Fruit fly (Drosophila melanogaster) whole organism: Measurements from ENCODE around the gene Dup99B.

Experiments
- CG8478 ChIP-seq: fragments of >200 bp; optimal IDR thresholded peaks from 2 replicates; lab custom pipeline; 2018; ENCODE audit warnings: inconsistent platforms
- Dll ChIP-seq: fragments of >200 bp; optimal IDR thresholded peaks from 2 replicates; lab custom pipeline; 2017
- EcR ChIP-seq, 2 experiments: fragments of >200 bp; optimal IDR thresholded peaks; 2 replicates each; lab custom pipeline; 2017; ENCODE audit warnings: missing biosample characterization in 2 of 2, missing genetic modification characterization in 2 of 2, missing genetic modification reagents in 2 of 2
- pan ChIP-seq: fragments of >200 bp; optimal IDR thresholded peaks from 2 replicates; lab custom pipeline; 2017
- psq ChIP-seq: fragments of >200 bp; optimal IDR thresholded peaks from 2 replicates; lab custom pipeline; 2017
- usp ChIP-seq: fragments of >200 bp; optimal IDR thresholded peaks from 2 replicates; lab custom pipeline; 2017; ENCODE audit warnings: missing biosample characterization, missing genetic modification characterization, mixed read lengths

Gene Dup99B

dm6 chr3R:29723048-29723656 lies 8.0 kb upstream of the Dup99B start, which contains the start of gene Pcd:
Gene Pcd (plus strand): TSS chr3R:29723163.
- TF ChIP-seq CG8478 (lab: Kevin White, UChicago) (no peak), usp (GFP tag; lab: Kevin White, UChicago) (no peak), psq (no peak), pan (lab: Kevin White, UChicago) (no peak), EcR (GFP tag; optimal IDR thresholded peaks at IDR 0.05; lab: Kevin White, UChicago) (no peak)

- TF ChIP-seq usp (GFP tag; lab: Kevin White, UChicago), result no peak
- TF ChIP-seq EcR (GFP tag; optimal IDR thresholded peaks at IDR 0.05; lab: Kevin White, UChicago), result no peak
- no peak for TF ChIP-seq psq
- TF ChIP-seq CG8478 (lab: Kevin White, UChicago), result no peak
- no peak for TF ChIP-seq pan (lab: Kevin White, UChicago)
- no peak for TF ChIP-seq Dll (lab: Kevin White, UChicago)
These were observed 7.1 kb upstream of the Dup99B start, which contains the start of gene CG34296 for dm6 chr3R:29722238-29722637. Gene CG34296 (plus strand): TSS chr3R:29722538.

dm6 chr3R:29718363-29718762 lies 3.2 kb upstream of the Dup99B start, which contains the start of gene CG15506:
Gene CG15506 (plus strand): TSS chr3R:29718663.
- TF ChIP-seq usp (GFP tag; lab: Kevin White, UChicago), result no peak
- TF ChIP-seq CG8478 (lab: Kevin White, UChicago), result no peak
- TF ChIP-seq Dll (lab: Kevin White, UChicago), result no peak
- no peak for TF ChIP-seq psq
- TF ChIP-seq pan (lab: Kevin White, UChicago), result no peak
- TF ChIP-seq EcR (GFP tag; optimal IDR thresholded peaks at IDR 0.05; lab: Kevin White, UChicago), result no peak

dm6 chr3R:29717519-29717918 lies 2.3 kb upstream of the Dup99B start:
- TF ChIP-seq Dll (lab: Kevin White, UChicago), result no peak
- no peak for TF ChIP-seq pan (lab: Kevin White, UChicago)
- TF ChIP-seq psq, result no peak
- no peak for TF ChIP-seq EcR (GFP tag; optimal IDR thresholded peaks at IDR 0.05; lab: Kevin White, UChicago)
- TF ChIP-seq CG8478 (lab: Kevin White, UChicago), result no peak
- no peak for TF ChIP-seq usp (GFP tag; lab: Kevin White, UChicago)

dm6 chr3R:29716782-29717317 lies 1.7 kb upstream of the Dup99B start, which contains the start of gene Obp99b:
Gene Obp99b (minus strand): TSS chr3R:29716896.
- TF ChIP-seq usp (GFP tag; lab: Kevin White, UChicago), result no peak
- no peak for TF ChIP-seq Dll (lab: Kevin White, UChicago)
- no peak for TF ChIP-seq CG8478 (lab: Kevin White, UChicago)
- TF ChIP-seq EcR (GFP tag; optimal IDR thresholded peaks at IDR 0.05; lab: Kevin White, UChicago), result no peak
- TF ChIP-seq psq, result no peak
- TF ChIP-seq pan (lab: Kevin White, UChicago), result no peak

DNA sequence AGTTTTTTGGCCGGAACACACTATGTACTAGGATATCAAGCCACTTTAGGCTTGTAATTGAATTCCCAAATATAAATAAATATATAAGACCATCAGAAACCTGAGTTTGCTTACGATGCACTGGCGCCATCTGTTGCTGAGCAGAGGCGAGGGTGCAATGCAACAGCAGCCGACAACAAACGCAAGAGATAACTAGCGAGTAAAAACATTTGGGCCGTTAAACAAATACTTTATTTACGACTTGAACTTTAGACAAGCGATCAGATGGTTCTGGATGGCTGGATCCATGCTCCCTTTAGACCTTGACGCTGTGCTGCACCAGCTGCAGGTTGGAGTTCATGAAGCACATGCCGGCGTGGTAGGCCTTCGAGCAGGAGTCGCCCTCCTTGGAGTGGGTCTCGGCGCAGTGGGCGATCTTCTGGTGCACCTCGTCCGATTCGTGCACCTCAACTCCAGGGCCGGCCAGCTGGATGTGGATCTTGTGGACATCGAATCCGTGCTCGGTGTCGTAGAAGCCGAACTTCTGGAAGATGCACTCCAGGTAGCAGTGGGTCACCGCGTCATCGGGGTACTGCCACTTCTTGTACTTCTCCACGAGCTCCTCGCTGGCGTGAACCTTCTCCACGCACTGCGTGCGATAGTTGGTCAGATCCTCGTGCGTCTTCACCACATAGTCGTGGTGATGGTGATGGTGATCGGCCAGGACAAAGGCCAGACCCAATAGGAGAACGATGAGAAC lies 1.0 kb upstream of the Dup99B start:
- TF ChIP-seq usp (GFP tag; lab: Kevin White, UChicago) (no peak), psq (no peak), EcR (GFP tag; optimal IDR thresholded peaks at IDR 0.05; lab: Kevin White, UChicago) (no peak), CG8478 (lab: Kevin White, UChicago) (no peak), pan (lab: Kevin White, UChicago) (no peak), Dll (lab: Kevin White, UChicago) (no peak)

dm6 chr3R:29714314-29714713 lies 863 bp downstream of the Dup99B start, which contains the start of gene Obp99d:
Gene Obp99d (plus strand): TSS chr3R:29714505.
- TF ChIP-seq usp (GFP tag; lab: Kevin White, UChicago) (no peak), EcR (GFP tag; optimal IDR thresholded peaks at IDR 0.05; lab: Kevin White, UChicago) (no peak), psq (no peak), CG8478 (lab: Kevin White, UChicago) (no peak), pan (lab: Kevin White, UChicago) (no peak), Dll (lab: Kevin White, UChicago) (no peak)

- TF ChIP-seq usp (GFP tag; lab: Kevin White, UChicago) (no peak), EcR (GFP tag; optimal IDR thresholded peaks at IDR 0.05; lab: Kevin White, UChicago) (no peak), pan (lab: Kevin White, UChicago) (no peak), psq (no peak), Dll (lab: Kevin White, UChicago) (no peak), CG8478 (lab: Kevin White, UChicago) (no peak)
These were observed 3.7 kb downstream of the Dup99B start for dm6 chr3R:29711434-29711833.

dm6 chr3R:29708322-29708721 lies 6.9 kb downstream of the Dup99B start:
- TF ChIP-seq Dll (lab: Kevin White, UChicago) (no peak), EcR (GFP tag; optimal IDR thresholded peaks at IDR 0.05; lab: Kevin White, UChicago) (no peak), usp (GFP tag; lab: Kevin White, UChicago) (no peak), pan (lab: Kevin White, UChicago) (no peak), psq (no peak), CG8478 (lab: Kevin White, UChicago) (no peak)

DNA sequence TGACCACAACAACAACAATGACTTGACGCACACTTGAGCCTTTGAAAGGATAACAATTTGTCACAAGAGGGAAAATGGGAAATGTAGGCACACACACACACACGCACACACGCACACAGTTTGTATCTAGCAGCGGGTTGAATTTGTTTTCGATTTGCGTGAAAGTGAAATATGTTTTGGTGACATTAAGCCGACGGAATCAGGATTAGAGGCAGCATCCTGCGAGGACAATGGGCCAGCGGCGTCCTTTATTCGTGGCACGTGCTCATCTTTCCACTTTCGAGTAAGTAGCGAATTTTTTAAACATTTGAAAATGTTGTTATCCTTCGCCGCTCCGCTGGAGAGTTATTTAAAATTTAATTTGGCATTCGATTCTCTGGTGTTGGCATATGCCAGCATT lies 7.9 kb downstream of the Dup99B start:
- TF ChIP-seq Dll (lab: Kevin White, UChicago) (no peak), usp (GFP tag; lab: Kevin White, UChicago) (no peak), EcR (GFP tag; optimal IDR thresholded peaks at IDR 0.05; lab: Kevin White, UChicago) (no peak), pan (lab: Kevin White, UChicago) (no peak), CG8478 (lab: Kevin White, UChicago) (no peak), psq (no peak)

dm6 chr3R:29705789-29706303 lies 9.3 kb downstream of the Dup99B start:
- TF ChIP-seq Dll (lab: Kevin White, UChicago) (no peak), usp (GFP tag; lab: Kevin White, UChicago) (no peak), EcR (GFP tag; optimal IDR thresholded peaks at IDR 0.05; lab: Kevin White, UChicago) (no peak), pan (lab: Kevin White, UChicago) (no peak), psq (no peak)
